Worm (Caenorhabditis elegans) whole organism, L4 larva: ENCODE measurements around the gene ZK829.3.

Experiments
- F37D6.2 ChIP-seq: sonication (generic microtip); optimal IDR thresholded peaks from 2 replicates; lab custom pipeline; 2016; ENCODE audit warnings: mild to moderate bottlenecking, missing genetic modification characterization, missing compliant biosample characterization
- T26A8.4 ChIP-seq: fragments of 200-800 bp; sonication (Bioruptor generic); IDR thresholded peaks from 2 replicates; pipeline ENCODE4 v1.3.6; 2022; ENCODE audit warnings: missing genetic modification characterization, missing compliant biosample characterization
- Y105C5A.15 ChIP-seq: fragments of 200-800 bp; sonication (Bioruptor generic); IDR thresholded peaks from 2 replicates; pipeline ENCODE4 v1.3.6; 2022; ENCODE audit warnings: missing genetic modification characterization, missing compliant biosample characterization
- Y48G9A.11 ChIP-seq: fragments of 200-800 bp; sonication (Bioruptor generic); IDR thresholded peaks from 2 replicates; pipeline ENCODE4 v1.3.6; 2022; ENCODE audit warnings: missing genetic modification reagents, missing genetic modification characterization, missing compliant biosample characterization
- Y5F2A.4 ChIP-seq: fragments of 200-800 bp; sonication (Bioruptor generic); optimal IDR thresholded peaks from 2 replicates; lab custom pipeline; 2018; ENCODE audit warnings: mild to moderate bottlenecking, missing genetic modification characterization, missing compliant biosample characterization
- ZK546.5 ChIP-seq, 2 experiments: sonication (generic microtip); optimal IDR thresholded peaks; 2 replicates each; lab custom pipeline; 2017; ENCODE audit warnings: missing biosample characterization in 2 of 2, missing genetic modification characterization in 2 of 2
- aha-1 ChIP-seq: fragments of 150-350 bp; peaks from one replicate; lab custom pipeline; 2014; ENCODE audit warnings: missing biosample characterization, missing genetic modification characterization
- aly-2 ChIP-seq: sonication (generic microtip); optimal IDR thresholded peaks from 2 replicates; lab custom pipeline; 2018; ENCODE audit warnings: missing biosample characterization, missing genetic modification characterization
- attf-4 ChIP-seq: sonication (generic microtip); optimal IDR thresholded peaks from 3 replicates; lab custom pipeline; 2017; ENCODE audit warnings: missing biosample characterization, missing genetic modification characterization
- ceh-32 ChIP-seq: sonication (generic microtip); optimal IDR thresholded peaks from 2 replicates; lab custom pipeline; 2016; ENCODE audit warnings: mild to moderate bottlenecking, missing genetic modification characterization, missing compliant biosample characterization; ENCODE audit not compliant: poor library complexity
- ces-1 ChIP-seq: fragments of 150-350 bp; sonication (generic microtip); optimal IDR thresholded peaks from 4 replicates; lab custom pipeline; 2014; ENCODE audit warnings: missing biosample characterization, missing genetic modification reagents, missing genetic modification characterization
- daf-16 ChIP-seq, 3 experiments: sonication (generic microtip); optimal IDR thresholded peaks; 2 replicates each; lab custom pipeline; 2016 to 2017; ENCODE audit warnings: missing genetic modification characterization in 3 of 3, missing genetic modification reagents in 3 of 3, mild to moderate bottlenecking in 2 of 3, missing compliant biosample characterization in 2 of 3, missing biosample characterization in 1 of 3, moderate library complexity in 1 of 3
- daf-19 ChIP-seq: fragments of 200-800 bp; sonication (Bioruptor generic); conservative IDR thresholded peaks from 2 replicates; pipeline ENCODE4 v1.3.6; 2022; ENCODE audit warnings: missing genetic modification characterization, missing compliant biosample characterization
- daf-8 ChIP-seq: fragments of 200-800 bp; sonication (Bioruptor generic); IDR thresholded peaks from 2 replicates; pipeline ENCODE4 v1.3.6; 2022; ENCODE audit warnings: missing genetic modification characterization, missing compliant biosample characterization
- dmd-8 ChIP-seq: fragments of 200-800 bp; sonication (Bioruptor generic); IDR thresholded peaks from 2 replicates; pipeline ENCODE4 v1.3.6; 2022; ENCODE audit warnings: missing genetic modification characterization, missing compliant biosample characterization
- dpl-1 ChIP-seq: fragments of 150-350 bp; optimal IDR thresholded peaks from 2 replicates; lab custom pipeline; 2014; ENCODE audit warnings: missing biosample characterization, missing genetic modification reagents, missing genetic modification characterization
- dve-1 ChIP-seq: sonication (generic microtip); optimal IDR thresholded peaks from 2 replicates; lab custom pipeline; 2017; ENCODE audit warnings: antibody characterized with exemption, mild to moderate bottlenecking, missing genetic modification characterization, missing compliant biosample characterization; ENCODE audit not compliant: insufficient read depth
- egl-27 ChIP-seq: sonication (generic microtip); optimal IDR thresholded peaks from 3 replicates; lab custom pipeline; 2017; ENCODE audit warnings: missing biosample characterization, missing genetic modification reagents, missing genetic modification characterization
- egl-43 ChIP-seq: fragments of 200-800 bp; sonication (Bioruptor generic); IDR thresholded peaks from 2 replicates; pipeline ENCODE4 v1.3.6; 2022; ENCODE audit warnings: missing genetic modification reagents, missing genetic modification characterization, missing compliant biosample characterization
- gei-8 ChIP-seq: fragments of 200-800 bp; sonication (Bioruptor generic); optimal IDR thresholded peaks from 2 replicates; lab custom pipeline; 2018; ENCODE audit warnings: mild to moderate bottlenecking, missing genetic modification characterization, missing compliant biosample characterization
- hif-1 ChIP-seq, 2 experiments: sonication (generic microtip); optimal IDR thresholded peaks; 2 replicates each; lab custom pipeline; 2016 to 2017; ENCODE audit warnings: missing compliant biosample characterization in 2 of 2, missing genetic modification characterization in 2 of 2, missing genetic modification reagents in 2 of 2, missing genotype in 2 of 2, mild to moderate bottlenecking in 1 of 2
- hlh-11 ChIP-seq: fragments of 200-800 bp; sonication (Bioruptor generic); optimal IDR thresholded peaks from 2 replicates; lab custom pipeline; 2018; ENCODE audit warnings: mild to moderate bottlenecking, missing genetic modification characterization, missing compliant biosample characterization
- hlh-30 ChIP-seq: sonication (generic microtip); optimal IDR thresholded peaks from 2 replicates; lab custom pipeline; 2017; ENCODE audit warnings: antibody characterized with exemption, mild to moderate bottlenecking, missing genetic modification characterization, missing compliant biosample characterization; ENCODE audit not compliant: insufficient read depth
- lin-29 ChIP-seq: fragments of 200-800 bp; sonication (Bioruptor generic); IDR thresholded peaks from 2 replicates; pipeline ENCODE4 v1.3.6; 2022; ENCODE audit warnings: missing genetic modification reagents, missing genetic modification characterization, missing compliant biosample characterization
- lsy-2 ChIP-seq, 2 experiments: fragments of 150-350 bp in 1 of 2; sonication (generic microtip) in 1 of 2; optimal IDR thresholded peaks; 2 replicates each; lab custom pipeline; 2014 to 2017; ENCODE audit warnings: missing biosample characterization in 2 of 2, missing genetic modification characterization in 2 of 2
- mdt-29 ChIP-seq: fragments of 200-800 bp; sonication (Bioruptor generic); IDR thresholded peaks from 2 replicates; pipeline ENCODE4 v1.3.6; 2022; ENCODE audit warnings: missing genetic modification reagents, missing genetic modification characterization, missing compliant biosample characterization
- mxl-2 ChIP-seq: fragments of 200-800 bp; sonication (Bioruptor generic); conservative IDR thresholded peaks from 2 replicates; pipeline ENCODE4 v1.3.6; 2022; ENCODE audit warnings: missing genetic modification reagents, missing genetic modification characterization, missing compliant biosample characterization
- nhr-111 ChIP-seq: fragments of 200-800 bp; sonication (Bioruptor generic); optimal IDR thresholded peaks from 2 replicates; lab custom pipeline; 2018; ENCODE audit warnings: mild to moderate bottlenecking, missing genetic modification characterization, missing compliant biosample characterization
- nhr-41 ChIP-seq: fragments of 200-800 bp; sonication (Bioruptor generic); IDR thresholded peaks from 2 replicates; pipeline ENCODE4 v1.3.6; 2022; ENCODE audit warnings: missing genetic modification reagents, missing genetic modification characterization, missing compliant biosample characterization
- pqm-1 ChIP-seq: sonication (generic microtip); optimal IDR thresholded peaks from 2 replicates; lab custom pipeline; 2017; ENCODE audit warnings: missing biosample characterization, missing genetic modification characterization
- sdz-12 ChIP-seq: fragments of 200-800 bp; sonication (Bioruptor generic); optimal IDR thresholded peaks from 2 replicates; lab custom pipeline; 2018; ENCODE audit warnings: mild to moderate bottlenecking, missing genetic modification characterization, missing compliant biosample characterization
- set-16 ChIP-seq: fragments of 200-800 bp; sonication (Bioruptor generic); IDR thresholded peaks from 2 replicates; pipeline ENCODE4 v1.3.6; 2022; ENCODE audit warnings: missing genetic modification reagents, missing genetic modification characterization, missing compliant biosample characterization
- snpc-1.2 ChIP-seq: fragments of 200-800 bp; sonication (Bioruptor generic); IDR thresholded peaks from 2 replicates; pipeline ENCODE4 v1.3.6; 2022; ENCODE audit warnings: missing genetic modification reagents, missing genetic modification characterization, missing compliant biosample characterization
- unc-62 ChIP-seq, 3 experiments: fragments of 150-350 bp in 1 of 3; sonication (generic microtip); optimal IDR thresholded peaks in 2 of 3; peaks in 1 of 3; 1 replicate in 1 of 3; 2 replicates in 2 of 3; lab custom pipeline; 2014 to 2017; ENCODE audit warnings: missing biosample characterization in 3 of 3, missing genetic modification characterization in 3 of 3, missing genetic modification reagents in 3 of 3, missing genotype in 1 of 3
- zip-2 ChIP-seq: fragments of 150-350 bp; optimal IDR thresholded peaks from 2 replicates; lab custom pipeline; 2014; ENCODE audit warnings: missing biosample characterization, missing genetic modification characterization
- ztf-11 ChIP-seq: fragments of 150-350 bp; optimal IDR thresholded peaks from 2 replicates; lab custom pipeline; 2014; ENCODE audit warnings: missing biosample characterization, missing genetic modification characterization
- ztf-7 ChIP-seq: fragments of 150-350 bp; optimal IDR thresholded peaks from 2 replicates; lab custom pipeline; 2014; ENCODE audit warnings: missing biosample characterization, missing genetic modification characterization

Gene ZK829.3

ce11 chrIV:11950270-11950669 lies 4.7 kb upstream of the ZK829.3 start, which contains the start of gene tbx-36:
tbx-36 (plus strand) TSS chrIV:11950570.
- no peak for TF ChIP-seq aly-2 (tag; lab: Kevin White, UChicago)
- TF ChIP-seq aha-1 = peak; percentile 56
- TF ChIP-seq sdz-12 (GFP tag; lab: Kevin White, UChicago) = no peak
- no peak for TF ChIP-seq hif-1 (tag; optimal IDR thresholded peaks at IDR 0.05; lab: Kevin White, UChicago)
- TF ChIP-seq ceh-32 (tag; lab: Kevin White, UChicago) = no peak
- no peak for TF ChIP-seq ztf-7 (tag; lab: Kevin White, UChicago)
- TF ChIP-seq unc-62 (GFP tag; optimal IDR thresholded peaks at IDR 0.05 in 1 of 2; lab: Kevin White, UChicago) = no peak
- no peak for TF ChIP-seq unc-62 (tag; optimal IDR thresholded peaks at IDR 0.05; lab: Kevin White, UChicago)
- TF ChIP-seq Y48G9A.11 (GFP tag; lab: Robert Waterston, UW) = no peak
- TF ChIP-seq, all 104 proteins: peak for 1

- TF ChIP-seq egl-27 (tag; lab: Kevin White, UChicago) (no peak), snpc-1.2 (GFP tag; lab: Robert Waterston, UW) (no peak), daf-16 (GFP tag; optimal IDR thresholded peaks at IDR 0.05; lab: Kevin White, UChicago) (no peak), daf-16 (tag; optimal IDR thresholded peaks at IDR 0.05; lab: Kevin White, UChicago) (no peak), daf-19 (GFP tag; lab: Robert Waterston, UW) (no peak), mdt-29 (GFP tag; lab: Robert Waterston, UW) (no peak), ZK546.5 (tag; optimal IDR thresholded peaks at IDR 0.05; lab: Kevin White, UChicago) (no peak), dpl-1 (GFP tag; lab: Kevin White, UChicago) (no peak)
Observed at ce11 chrIV:11949717-11950116, 4.2 kb upstream of the ZK829.3 start, which contains the start of gene hdl-1. hdl-1 (minus strand) TSS chrIV:11949817.

- TF ChIP-seq nhr-41 (GFP tag; lab: Robert Waterston, UW) (no peak), zip-2 (no peak), Y5F2A.4 (GFP tag; lab: Kevin White, UChicago) (no peak), gei-8 (no peak), set-16 (GFP tag; lab: Robert Waterston, UW) (no peak), pqm-1 (tag; lab: Kevin White, UChicago) (no peak), attf-4 (tag; lab: Kevin White, UChicago) (no peak), egl-43 (GFP tag; lab: Robert Waterston, UW) (no peak), daf-19 (GFP tag; lab: Robert Waterston, UW) (no peak)
- TF ChIP-seq, all 104 proteins: peak for 0
Observed at ce11 chrIV:11942313-11942712, 3.2 kb downstream of the ZK829.3 start, which contains the start of gene ZK829.1. ZK829.1 (minus strand) TSS chrIV:11942413.

- TF ChIP-seq dmd-8 (GFP tag; lab: Robert Waterston, UW) (no peak), unc-62 (GFP tag; optimal IDR thresholded peaks at IDR 0.05 in 1 of 2; lab: Kevin White, UChicago) (peak in 1 of 2 experiments; percentile 71), unc-62 (tag; optimal IDR thresholded peaks at IDR 0.05; lab: Kevin White, UChicago) (no peak), ces-1 (GFP tag; lab: Kevin White, UChicago) (no peak), hlh-30 (no peak), mdt-29 (GFP tag; lab: Robert Waterston, UW) (peak; percentile 27; the same call in 1 of the 2 replicates), dve-1 (tag; lab: Kevin White, UChicago) (no peak), T26A8.4 (GFP tag; lab: Robert Waterston, UW) (peak; percentile 38; the same call in 1 of the 2 replicates)
Observed at ce11 chrIV:11938554-11938953, 7.0 kb downstream of the ZK829.3 start.

ce11 chrIV:11937087-11937486 lies 8.4 kb downstream of the ZK829.3 start, which contains the start of gene slc-5A12:
slc-5A12 (plus strand) TSS chrIV:11937419.
- TF ChIP-seq ZK546.5 (tag; optimal IDR thresholded peaks at IDR 0.05; lab: Kevin White, UChicago) = no peak
- no peak for TF ChIP-seq mxl-2
- TF ChIP-seq attf-4 (tag; lab: Kevin White, UChicago) = no peak
- no peak for TF ChIP-seq F37D6.2 (tag; lab: Kevin White, UChicago)
- no peak for TF ChIP-seq nhr-111 (GFP tag; lab: Kevin White, UChicago)
- no peak for TF ChIP-seq daf-8
- no peak for TF ChIP-seq hlh-11 (tag; lab: Kevin White, UChicago)
- no peak for TF ChIP-seq daf-19 (GFP tag; lab: Robert Waterston, UW)
- TF ChIP-seq Y105C5A.15 = no peak
- TF ChIP-seq unc-62 (GFP tag; optimal IDR thresholded peaks at IDR 0.05 in 1 of 2; lab: Kevin White, UChicago) = no peak
- no peak for TF ChIP-seq unc-62 (tag; optimal IDR thresholded peaks at IDR 0.05; lab: Kevin White, UChicago)
- TF ChIP-seq nhr-41 (GFP tag; lab: Robert Waterston, UW) = no peak
- TF ChIP-seq lsy-2 (tag; optimal IDR thresholded peaks at IDR 0.05; lab: Kevin White, UChicago) = no peak
- no peak for TF ChIP-seq lin-29 (GFP tag; lab: Robert Waterston, UW)
- TF ChIP-seq ztf-11 (tag; lab: Kevin White, UChicago) = no peak
